Worm (Caenorhabditis elegans) whole organism, late embryonic: ENCODE results near the gene rga-4.

Source experiments
- Y22D7AL.16 ChIP-seq: sonication (generic microtip); optimal IDR thresholded peaks from 2 replicates; lab custom pipeline; 2016; ENCODE audit warnings: missing genetic modification characterization, missing compliant biosample characterization
- ama-1 ChIP-seq: fragments of 150-350 bp; optimal IDR thresholded peaks from 2 replicates; lab custom pipeline; 2014
- ceh-24 ChIP-seq: sonication (generic microtip); optimal IDR thresholded peaks from 2 replicates; lab custom pipeline; 2016; ENCODE audit warnings: mild to moderate bottlenecking, missing genetic modification characterization, missing compliant biosample characterization
- fax-1 ChIP-seq: sonication (generic microtip); optimal IDR thresholded peaks from 2 replicates; lab custom pipeline; 2016; ENCODE audit warnings: missing genotype, missing genetic modification characterization, missing compliant biosample characterization
- fkh-10 ChIP-seq: fragments of 150-350 bp; optimal IDR thresholded peaks from 2 replicates; lab custom pipeline; 2014; ENCODE audit warnings: missing biosample characterization, missing genetic modification reagents, missing genetic modification characterization
- fkh-6 ChIP-seq: sonication (generic microtip); optimal IDR thresholded peaks from 2 replicates; lab custom pipeline; 2016; ENCODE audit warnings: missing genetic modification characterization, missing compliant biosample characterization
- hlh-30 ChIP-seq: sonication (generic microtip); optimal IDR thresholded peaks from 2 replicates; lab custom pipeline; 2017; ENCODE audit warnings: antibody characterized with exemption, missing genetic modification characterization, missing compliant biosample characterization; ENCODE audit not compliant: insufficient read depth
- pqm-1 ChIP-seq: sonication (generic microtip); optimal IDR thresholded peaks from 2 replicates; lab custom pipeline; 2016; ENCODE audit warnings: missing genetic modification characterization, missing compliant biosample characterization

DNA sequence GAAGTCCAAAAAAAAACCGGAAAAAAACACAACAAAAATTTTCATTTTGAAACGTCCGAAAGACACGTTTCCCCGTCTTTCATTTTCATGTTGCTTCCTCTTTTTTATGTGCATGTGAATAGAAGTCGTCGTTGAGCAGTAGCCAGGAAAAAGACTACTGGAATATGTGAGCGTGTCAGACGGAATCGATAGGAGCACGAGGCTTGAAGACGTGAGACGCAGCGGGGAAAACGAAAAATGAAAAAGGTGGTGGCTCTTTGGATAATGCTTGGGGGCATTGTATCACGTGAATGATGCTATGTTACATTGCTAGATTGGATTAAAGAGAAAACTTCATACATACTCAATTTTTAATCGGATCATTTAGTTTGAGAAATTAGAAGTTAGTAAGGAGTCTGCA, 17.0 kb downstream of the rga-4 start:
- TF ChIP-seq hlh-30 (tag; lab: Kevin White, UChicago) (peak; percentile 31), fkh-10 (GFP tag; lab: Kevin White, UChicago) (no peak), fkh-6 (tag; lab: Kevin White, UChicago) (no peak), fax-1 (tag; lab: Kevin White, UChicago) (no peak), ama-1 (lab: Kevin White, UChicago) (no peak), ceh-24 (tag; lab: Kevin White, UChicago) (no peak), pqm-1 (tag; lab: Kevin White, UChicago) (no peak), Y22D7AL.16 (no peak)
